Worm (Caenorhabditis elegans) whole organism, mixed stage, embryonic: Measurements from ENCODE around the gene srg-54.

Experiments
- ces-1 ChIP-seq: fragments of 150-350 bp; optimal IDR thresholded peaks from 2 replicates; lab custom pipeline; 2014; ENCODE audit warnings: missing biosample characterization, missing genetic modification reagents, missing genetic modification characterization
- drap-1 ChIP-seq: fragments of 200-800 bp; sonication (Bioruptor generic); optimal IDR thresholded peaks from 3 replicates; lab custom pipeline; 2018; ENCODE audit warnings: mild to moderate bottlenecking, missing genetic modification characterization, missing compliant biosample characterization
- lin-13 ChIP-seq: fragments of 150-350 bp; optimal IDR thresholded peaks from 2 replicates; lab custom pipeline; 2014; ENCODE audit warnings: missing biosample characterization, missing genetic modification characterization
- nhr-12 ChIP-seq: fragments of 150-350 bp; optimal IDR thresholded peaks from 2 replicates; lab custom pipeline; 2014; ENCODE audit warnings: missing biosample characterization, missing genetic modification characterization
- nhr-237 ChIP-seq: fragments of 150-350 bp; optimal IDR thresholded peaks from 2 replicates; lab custom pipeline; 2014; ENCODE audit warnings: missing biosample characterization, missing genetic modification characterization
- nhr-28 ChIP-seq: fragments of 150-350 bp; optimal IDR thresholded peaks from 2 replicates; lab custom pipeline; 2014; ENCODE audit warnings: missing biosample characterization, missing genetic modification characterization
- pha-4 ChIP-seq: fragments of 150-350 bp; optimal IDR thresholded peaks from 2 replicates; lab custom pipeline; 2018; ENCODE audit warnings: missing biosample characterization, missing genetic modification reagents, missing genetic modification characterization
- snpc-4 ChIP-seq: fragments of 150-350 bp; optimal IDR thresholded peaks from 2 replicates; lab custom pipeline; 2014; ENCODE audit warnings: missing biosample characterization, missing genetic modification characterization
- unc-62 ChIP-seq: fragments of 150-350 bp; optimal IDR thresholded peaks from 2 replicates; lab custom pipeline; 2014; ENCODE audit warnings: missing biosample characterization, missing genetic modification reagents, missing genetic modification characterization

ce11 chrV:14895557-14895956, 28.4 kb downstream of the srg-54 start, which contains the start of gene mpst-3:
- TF ChIP-seq snpc-4 (tag; lab: Kevin White, UChicago), result no peak
- TF ChIP-seq nhr-28 (tag; lab: Kevin White, UChicago), result no peak
- TF ChIP-seq unc-62 (GFP tag; lab: Kevin White, UChicago), result no peak
- no peak for TF ChIP-seq lin-13 (tag; lab: Kevin White, UChicago)
- no peak for TF ChIP-seq ces-1
- no peak for TF ChIP-seq nhr-12 (tag; lab: Kevin White, UChicago)
- TF ChIP-seq nhr-237 (tag; lab: Kevin White, UChicago), result no peak
- TF ChIP-seq pha-4 (tag; lab: Kevin White, UChicago), result no peak
- no peak for TF ChIP-seq drap-1 (GFP tag; lab: Kevin White, UChicago)
